Worm (Caenorhabditis elegans): Measurements from ENCODE around the gene mut-7.

DNA sequence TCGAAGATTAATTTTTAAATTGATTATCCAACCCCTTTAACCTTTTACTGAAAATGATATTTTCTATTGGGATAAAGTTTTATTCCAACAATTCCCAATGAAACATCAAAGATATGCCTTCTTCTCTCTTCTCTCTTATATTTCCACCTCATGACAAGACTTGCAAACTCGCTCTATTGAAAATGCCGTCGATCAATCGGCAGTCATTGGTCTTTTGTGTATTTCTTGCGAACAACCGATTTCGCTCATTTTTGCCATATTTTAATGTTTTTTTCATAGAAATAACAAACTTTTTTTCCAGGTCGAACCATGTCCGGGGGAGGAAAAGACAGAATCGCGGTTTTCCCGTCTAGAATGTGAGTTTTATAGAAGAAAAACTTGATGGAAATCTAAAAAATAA lies 34.4 kb downstream of the mut-7 start, which contains the start of gene vha-14:
- TF ChIP-seq him-1 (tag; optimal IDR thresholded peaks at IDR 0.05), result no peak
- TF ChIP-seq W03F9.2 (tag; optimal IDR thresholded peaks at IDR 0.05), result peak; percentile 29

Measured in whole organism, L4/young adult.